Fruit fly (Drosophila melanogaster): ENCODE measurements around the gene CG15739.
A peak's percentile ranks its signal among the peaks of the same experiment; 100 is the strongest.

The CG15739 gene

dm6 chrX:11857522-11858438, 15.3 kb upstream of the CG15739 start (continued):
- TF ChIP-seq CG10565 (GFP tag; optimal IDR thresholded peaks at IDR 0.05) (no peak), CG31224 (GFP tag; IDR thresholded peaks at IDR 0.05) (peak; percentile 52), CG12744 (GFP tag; optimal IDR thresholded peaks at IDR 0.05) (no peak), CG18599 (GFP tag; optimal IDR thresholded peaks at IDR 0.05) (peak; percentile 62), Dll (GFP tag; IDR thresholded peaks at IDR 0.05; ENCODE audit: partially characterized antibody) (no peak), zfh1 (GFP tag; IDR thresholded peaks at IDR 0.05) (peak; percentile 86), CG8290 (GFP tag; optimal IDR thresholded peaks at IDR 0.05) (peak; percentile 62), CG8290 (tag; optimal IDR thresholded peaks at IDR 0.05) (no peak), zfh2 (GFP tag; optimal IDR thresholded peaks at IDR 0.05) (peak; percentile 14), CG3407 (GFP tag; optimal IDR thresholded peaks at IDR 0.05) (peak; percentile 59), CG15011 (GFP tag; optimal IDR thresholded peaks at IDR 0.05) (peak; percentile 14), CG11093 (GFP tag; IDR thresholded peaks at IDR 0.05) (peak; percentile 77), CG11085 (GFP tag; IDR thresholded peaks at IDR 0.05) (peak; percentile 62), CG13296 (GFP tag; optimal IDR thresholded peaks at IDR 0.05) (peak; percentile 27), CG4730 (GFP tag; IDR thresholded peaks at IDR 0.05) (peak; percentile 79), CG10321 (GFP tag; IDR thresholded peaks at IDR 0.05) (no peak; the same call in 1 of the 2 replicates), dysf (GFP tag; IDR thresholded peaks at IDR 0.05) (peak; percentile 89), ranshi (GFP tag; IDR thresholded peaks at IDR 0.05) (peak; percentile 75), mld (GFP tag; IDR thresholded peaks at IDR 0.05; ENCODE audit: partially characterized antibody) (no peak), Optix (GFP tag; IDR thresholded peaks at IDR 0.05) (peak; percentile 58; the same call in 1 of the 3 replicates), CG9797 (GFP tag; optimal IDR thresholded peaks at IDR 0.05) (no peak), pita (GFP tag; optimal IDR thresholded peaks at IDR 0.05) (no peak), BtbVII (GFP tag; optimal IDR thresholded peaks at IDR 0.05) (peak; percentile 10), nmo (GFP tag; optimal IDR thresholded peaks at IDR 0.05) (peak; percentile 90), CG18262 (tag; optimal IDR thresholded peaks at IDR 0.05) (peak; percentile 90), Eip74EF (GFP tag; optimal IDR thresholded peaks at IDR 0.05) (peak in 1 of 2 experiments; percentile 91), Sox102F (GFP tag; optimal IDR thresholded peaks at IDR 0.05) (peak; percentile 84), CG6791 (GFP tag; IDR thresholded peaks at IDR 0.05; ENCODE audit: partially characterized antibody) (no peak), Oaz (GFP tag; IDR thresholded peaks at IDR 0.05) (peak; percentile 70), tin (GFP tag; optimal IDR thresholded peaks at IDR 0.05) (peak; percentile 60), CG9817 (tag; optimal IDR thresholded peaks at IDR 0.05) (peak; percentile 49), CG4328 (GFP tag; optimal IDR thresholded peaks at IDR 0.05) (no peak), vfl (GFP tag; optimal IDR thresholded peaks at IDR 0.05) (peak; percentile 5), tap (tag; optimal IDR thresholded peaks at IDR 0.05) (peak; percentile 69), kni (GFP tag; optimal IDR thresholded peaks at IDR 0.05) (no peak), ATbp (GFP tag; optimal IDR thresholded peaks at IDR 0.05) (peak; percentile 69), CG2202 (tag; optimal IDR thresholded peaks at IDR 0.05) (peak; percentile 73), CG1832 (GFP tag; optimal IDR thresholded peaks at IDR 0.05) (no peak), scrt (GFP tag; optimal IDR thresholded peaks at IDR 0.05) (peak; percentile 35), Aef1 (GFP tag; IDR thresholded peaks at IDR 0.05) (peak; percentile 34; the same call in 1 of the 3 replicates), usp (GFP tag; optimal IDR thresholded peaks at IDR 0.05) (no peak), en (GFP tag; optimal IDR thresholded peaks at IDR 0.05) (peak; percentile 52), chinmo (GFP tag; IDR thresholded peaks at IDR 0.05; ENCODE audit: partially characterized antibody) (no peak), CG17802 (tag; optimal IDR thresholded peaks at IDR 0.05) (peak; percentile 40), Adf1 (GFP tag; IDR thresholded peaks at IDR 0.05) (no peak), CG10147 (GFP tag; optimal IDR thresholded peaks at IDR 0.05) (peak; percentile 19), sima (GFP tag; optimal IDR thresholded peaks at IDR 0.05) (peak; percentile 9), Ssrp (tag; optimal IDR thresholded peaks at IDR 0.05) (peak; percentile 74)

Measured in whole organism, embryonic.